Worm (Caenorhabditis elegans) whole organism, young adult: ENCODE measurements around the gene K11C4.2.

Experiments
- C06A6.2 ChIP-seq: fragments of 200-800 bp; sonication (Bioruptor generic); conservative IDR thresholded peaks from 2 replicates; pipeline ENCODE4 v1.3.6; 2022; ENCODE audit warnings: missing genetic modification characterization, missing compliant biosample characterization
- F10E7.11 ChIP-seq: sonication (generic microtip); optimal IDR thresholded peaks from 2 replicates; lab custom pipeline; 2017; ENCODE audit warnings: mild to moderate bottlenecking, missing genetic modification characterization, moderate library complexity, missing compliant biosample characterization
- aptf-3 ChIP-seq: fragments of 200-800 bp; sonication (Bioruptor generic); IDR thresholded peaks from 2 replicates; pipeline ENCODE4 v1.3.6; 2022; ENCODE audit warnings: missing genetic modification characterization, missing compliant biosample characterization
- ceh-40 ChIP-seq: fragments of 200-800 bp; sonication (Bioruptor generic); IDR thresholded peaks from 2 replicates; pipeline ENCODE4 v1.3.6; 2022; ENCODE audit warnings: missing genetic modification characterization, missing compliant biosample characterization
- mel-28 ChIP-seq: sonication (generic microtip); optimal IDR thresholded peaks from 2 replicates; lab custom pipeline; 2016; ENCODE audit warnings: borderline replicate concordance, mild to moderate bottlenecking, missing genetic modification characterization, missing compliant biosample characterization
- ztf-3 ChIP-seq: fragments of 200-800 bp; sonication (Bioruptor generic); optimal IDR thresholded peaks from 2 replicates; lab custom pipeline; 2018; ENCODE audit warnings: mild to moderate bottlenecking, missing genetic modification characterization, missing compliant biosample characterization

- TF ChIP-seq C06A6.2 = no peak
- no peak for TF ChIP-seq ztf-3 (GFP tag; lab: Kevin White, UChicago)
- no peak for TF ChIP-seq F10E7.11 (tag; lab: Kevin White, UChicago)
- TF ChIP-seq mel-28 (tag; lab: Kevin White, UChicago) = no peak
- no peak for TF ChIP-seq ceh-40 (GFP tag; lab: Robert Waterston, UW)
- TF ChIP-seq aptf-3 = no peak
Measured at ce11 chrV:6896700-6897099, 1.8 kb downstream of the K11C4.2 start, which contains the start of gene K11C4.1.
